Fruit fly (Drosophila melanogaster) Kc167 (cell line): ENCODE results near the gene CG18132.

Source experiments
- Myc ChIP-seq: fragments of >200 bp; optimal IDR thresholded peaks from 2 replicates; lab custom pipeline; 2017; ENCODE audit warnings: missing external identifiers
- Sin3A ChIP-seq: fragments of >200 bp; optimal IDR thresholded peaks from 2 replicates; lab custom pipeline; 2018; ENCODE audit warnings: missing external identifiers
- insv ChIP-seq: fragments of >200 bp; optimal IDR thresholded peaks from 3 replicates; lab custom pipeline; 2018; ENCODE audit warnings: missing external identifiers
- psq ChIP-seq: fragments of >200 bp; optimal IDR thresholded peaks from 2 replicates; lab custom pipeline; 2017; ENCODE audit warnings: missing external identifiers
- ttk ChIP-seq: sonication (Bioruptor generic); optimal IDR thresholded peaks from 2 replicates; lab custom pipeline; 2017; ENCODE audit warnings: missing external identifiers

- TF ChIP-seq Myc (lab: Kevin White, UChicago): no peak
- no peak for TF ChIP-seq psq (lab: Kevin White, UChicago)
- TF ChIP-seq ttk (lab: Kevin White, UChicago): no peak
- TF ChIP-seq Sin3A: no peak
- no peak for TF ChIP-seq insv
These were observed 40.6 kb upstream of the CG18132 start for dm6 chr2L:1557927-1558326.
